Worm (Caenorhabditis elegans): ENCODE results near the gene epic-1.

DNA sequence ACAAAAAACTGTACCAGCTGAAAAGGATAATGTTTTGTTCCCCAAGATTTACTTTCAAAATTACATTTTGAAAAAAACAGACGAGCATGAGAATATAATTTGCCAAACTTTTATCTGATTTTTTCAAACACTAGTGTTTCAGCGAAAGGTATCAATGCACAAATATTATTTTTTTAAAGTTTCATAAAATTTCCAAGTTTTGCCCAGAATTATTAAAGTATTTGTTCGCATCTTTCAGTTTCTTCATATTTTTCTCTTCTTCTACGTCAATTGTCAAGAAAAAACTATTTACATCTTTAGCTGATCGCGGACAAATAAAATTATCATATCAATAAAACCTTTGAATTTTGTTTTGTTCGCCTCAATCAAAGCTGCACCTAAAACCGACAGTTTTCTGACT is 34.7 kb downstream of the epic-1 start, which contains the start of gene C06A12.8:
- TF ChIP-seq unc-39 (tag; optimal IDR thresholded peaks at IDR 0.05): no peak
- no peak for TF ChIP-seq lin-13 (tag; optimal IDR thresholded peaks at IDR 0.05)
- no peak for TF ChIP-seq unc-120 (tag; optimal IDR thresholded peaks at IDR 0.05; ENCODE audit: poor library complexity, severe bottlenecking)
- no peak for TF ChIP-seq lin-32 (GFP tag; optimal IDR thresholded peaks at IDR 0.05)
- no peak for TF ChIP-seq nhr-237 (tag; optimal IDR thresholded peaks at IDR 0.05)
- TF ChIP-seq pha-4 (tag; optimal IDR thresholded peaks at IDR 0.05): no peak
- no peak for TF ChIP-seq blmp-1 (tag; optimal IDR thresholded peaks at IDR 0.05)
- TF ChIP-seq nhr-2 (tag; optimal IDR thresholded peaks at IDR 0.05): no peak

Measured in whole organism, mixed stage, embryonic.